Worm (Caenorhabditis elegans) whole organism, mixed stage, embryonic: ENCODE measurements around the gene sto-2.

Experiments used
- ces-1 ChIP-seq: fragments of 150-350 bp; optimal IDR thresholded peaks from 2 replicates; lab custom pipeline; 2014; ENCODE audit warnings: missing biosample characterization, missing genetic modification reagents, missing genetic modification characterization
- lin-13 ChIP-seq: fragments of 150-350 bp; optimal IDR thresholded peaks from 2 replicates; lab custom pipeline; 2014; ENCODE audit warnings: missing biosample characterization, missing genetic modification characterization
- nhr-28 ChIP-seq: fragments of 150-350 bp; optimal IDR thresholded peaks from 2 replicates; lab custom pipeline; 2014; ENCODE audit warnings: missing biosample characterization, missing genetic modification characterization
- nhr-76 ChIP-seq: sonication (generic microtip); optimal IDR thresholded peaks from 2 replicates; lab custom pipeline; 2017; ENCODE audit warnings: missing biosample characterization, missing genetic modification characterization
- pha-4 ChIP-seq: fragments of 150-350 bp; optimal IDR thresholded peaks from 2 replicates; lab custom pipeline; 2018; ENCODE audit warnings: missing biosample characterization, missing genetic modification reagents, missing genetic modification characterization
- snpc-4 ChIP-seq: fragments of 150-350 bp; optimal IDR thresholded peaks from 2 replicates; lab custom pipeline; 2014; ENCODE audit warnings: missing biosample characterization, missing genetic modification characterization
- unc-39 ChIP-seq: fragments of 150-350 bp; optimal IDR thresholded peaks from 2 replicates; lab custom pipeline; 2014; ENCODE audit warnings: missing biosample characterization, missing genetic modification characterization
- ztf-11 ChIP-seq: fragments of 150-350 bp; optimal IDR thresholded peaks from 2 replicates; lab custom pipeline; 2014; ENCODE audit warnings: missing biosample characterization, missing genetic modification characterization

ce11 chrX:5364222-5364621 is 41.0 kb upstream of the sto-2 start, which contains the start of gene chtl-1:
- TF ChIP-seq unc-39 (tag; lab: Kevin White, UChicago) (no peak), lin-13 (tag; lab: Kevin White, UChicago) (no peak), nhr-76 (no peak), pha-4 (tag; lab: Kevin White, UChicago) (no peak), nhr-28 (no peak), snpc-4 (tag; lab: Kevin White, UChicago) (no peak), ces-1 (no peak), ztf-11 (tag; lab: Kevin White, UChicago) (no peak)
